Fruit fly (Drosophila melanogaster): Measurements from ENCODE around the gene CG45154.

DNA sequence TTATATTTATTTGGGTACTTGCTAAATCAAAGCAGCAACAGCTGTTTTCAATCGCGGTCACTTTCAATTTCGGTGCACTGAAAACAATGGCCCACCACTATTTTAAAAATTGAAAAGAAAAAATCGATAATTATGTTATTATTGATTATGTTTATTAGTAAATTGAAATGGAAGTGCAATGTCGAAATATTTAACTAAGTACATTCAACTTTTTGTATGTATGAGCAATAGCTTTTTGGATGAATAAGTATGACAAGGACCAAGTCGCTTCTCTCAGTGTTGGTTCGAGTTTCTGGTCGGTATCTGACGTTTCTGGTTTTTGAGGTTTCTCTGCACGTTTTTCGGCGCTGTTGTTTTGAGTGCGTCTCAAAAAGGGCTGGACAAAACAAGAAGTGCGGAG lies 22.7 kb downstream of the CG45154 start:
- peak in 1 of 2 experiments; percentile 43 for TF ChIP-seq crp (GFP tag; optimal IDR thresholded peaks at IDR 0.05)
- TF ChIP-seq Abd-B (GFP tag; optimal IDR thresholded peaks at IDR 0.05) = peak; percentile 59
- no peak for TF ChIP-seq vnd (GFP tag; IDR thresholded peaks at IDR 0.05; ENCODE audit: partially characterized antibody)

Data from whole organism, embryonic.